Worm (Caenorhabditis elegans) whole organism, L4 larva: ENCODE results near the gene Y46G5A.38.

Experiments
- mdl-1 ChIP-seq, 2 experiments: fragments of 150-350 bp in 1 of 2; sonication (generic microtip) in 1 of 2; optimal IDR thresholded peaks; 2 replicates each; lab custom pipeline; 2014 to 2017; ENCODE audit warnings: missing biosample characterization in 2 of 2, missing genetic modification characterization in 2 of 2
- nhr-10 ChIP-seq: fragments of 150-350 bp; optimal IDR thresholded peaks from 2 replicates; lab custom pipeline; 2014; ENCODE audit warnings: missing biosample characterization, missing genetic modification characterization
- nhr-111 ChIP-seq: fragments of 200-800 bp; sonication (Bioruptor generic); optimal IDR thresholded peaks from 2 replicates; lab custom pipeline; 2018; ENCODE audit warnings: mild to moderate bottlenecking, missing genetic modification characterization, missing compliant biosample characterization
- pha-4 ChIP-seq, 2 experiments: fragments of 150-350 bp in 1 of 2; fragments of 200-800 bp in 1 of 2; sonication (Bioruptor generic) in 1 of 2; IDR thresholded peaks in 1 of 2; optimal IDR thresholded peaks in 1 of 2; 2 replicates each; pipeline versions ENCODE4 v1.3.6 to Lab custom; 2014 to 2022; ENCODE audit warnings: missing genetic modification characterization in 2 of 2, missing genetic modification reagents in 2 of 2, missing biosample characterization in 1 of 2, missing compliant biosample characterization in 1 of 2
- zag-1 ChIP-seq: fragments of 150-350 bp; optimal IDR thresholded peaks from 2 replicates; lab custom pipeline; 2014; ENCODE audit warnings: missing biosample characterization, missing genetic modification characterization

DNA sequence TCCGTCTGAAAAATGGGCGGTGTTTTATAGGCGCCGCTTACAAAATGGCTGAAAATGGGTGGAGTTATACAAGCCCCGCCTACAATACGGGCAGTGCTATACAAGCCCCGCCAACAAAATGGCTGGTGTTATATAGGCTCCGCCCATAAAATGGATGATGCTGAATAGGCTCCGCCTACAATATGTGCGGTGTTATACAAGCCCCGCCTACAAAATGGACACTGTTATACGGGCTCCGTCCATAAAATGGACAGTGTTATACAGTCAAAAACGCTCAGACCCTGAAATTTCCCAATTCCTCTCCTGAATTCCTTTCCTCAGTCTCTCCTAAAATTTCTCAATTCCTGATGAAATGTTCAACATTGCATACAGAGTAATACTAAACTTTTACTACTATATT lies 39.2 kb downstream of the Y46G5A.38 start:
- TF ChIP-seq zag-1 (no peak), nhr-111 (GFP tag; lab: Kevin White, UChicago) (no peak), pha-4 (GFP tag; IDR thresholded peaks at IDR 0.05; lab: Robert Waterston, UW) (no peak), pha-4 (tag; optimal IDR thresholded peaks at IDR 0.05; lab: Kevin White, UChicago) (no peak), nhr-10 (no peak), mdl-1 (tag; optimal IDR thresholded peaks at IDR 0.05; lab: Kevin White, UChicago) (no peak)
